Worm (Caenorhabditis elegans): ENCODE data around the gene uev-2.

The uev-2 gene

ce11 chrIII:5614648-5615047 lies 31.7 kb downstream of the uev-2 start, which contains the start of gene basl-1:
Gene basl-1 (plus strand): TSS chrIII:5614948.
- TF ChIP-seq nhr-76 (tag; optimal IDR thresholded peaks at IDR 0.05) (no peak), lsy-2 (tag; optimal IDR thresholded peaks at IDR 0.05) (no peak), nhr-28 (tag; optimal IDR thresholded peaks at IDR 0.05) (no peak)

ce11 chrIII:5615675-5616074 lies 32.8 kb downstream of the uev-2 start:
- TF ChIP-seq R02D3.7 (tag; optimal IDR thresholded peaks at IDR 0.05) = no peak
- TF ChIP-seq spr-3 (GFP tag; optimal IDR thresholded peaks at IDR 0.05) = no peak
- no peak for TF ChIP-seq snpc-1.2 (GFP tag; IDR thresholded peaks at IDR 0.05)
- no peak for TF ChIP-seq zfp-3 (GFP tag; conservative IDR thresholded peaks at IDR 0.05)
- TF ChIP-seq nhr-41 (GFP tag; IDR thresholded peaks at IDR 0.05) = no peak
- no peak for TF ChIP-seq ama-1 (optimal IDR thresholded peaks at IDR 0.05)
- no peak for TF ChIP-seq madf-9 (GFP tag; conservative IDR thresholded peaks at IDR 0.05)
- no peak for TF ChIP-seq Y48G9A.11 (GFP tag; IDR thresholded peaks at IDR 0.05)
- no peak for TF ChIP-seq dmd-9 (GFP tag; IDR thresholded peaks at IDR 0.05)
- TF ChIP-seq fos-1 (tag; optimal IDR thresholded peaks at IDR 0.05) = no peak
- no peak for TF ChIP-seq nhr-77 (tag; optimal IDR thresholded peaks at IDR 0.05)
- no peak for TF ChIP-seq Y5F2A.4 (GFP tag; optimal IDR thresholded peaks at IDR 0.05)
- no peak for TF ChIP-seq nhr-28 (tag; optimal IDR thresholded peaks at IDR 0.05)
- no peak for TF ChIP-seq fkh-10 (GFP tag; optimal IDR thresholded peaks at IDR 0.05)
- no peak for TF ChIP-seq spr-1 (tag; optimal IDR thresholded peaks at IDR 0.05)
- no peak for TF ChIP-seq zip-11 (GFP tag; IDR thresholded peaks at IDR 0.05)
- no peak for TF ChIP-seq ZK337.2 (GFP tag; IDR thresholded peaks at IDR 0.05)
- no peak for TF ChIP-seq egl-43 (GFP tag; IDR thresholded peaks at IDR 0.05)
- no peak for TF ChIP-seq D1046.2 (GFP tag; IDR thresholded peaks at IDR 0.05)
- no peak for TF ChIP-seq zfp-2 (tag; optimal IDR thresholded peaks at IDR 0.05)

ce11 chrIII:5620186-5620585 lies 37.3 kb downstream of the uev-2 start:
- no peak for TF ChIP-seq ZK337.2 (GFP tag; IDR thresholded peaks at IDR 0.05)
- peak; percentile 74 for TF ChIP-seq aha-1 (tag)

ce11 chrIII:5621236-5621635 lies 38.3 kb downstream of the uev-2 start:
- TF ChIP-seq arid-1 (GFP tag; conservative IDR thresholded peaks at IDR 0.05) (no peak; the same call in 1 of the 2 replicates), skn-1 (tag; optimal IDR thresholded peaks at IDR 0.05) (no peak), hmg-1.1 (GFP tag; IDR thresholded peaks at IDR 0.05) (peak; percentile 80), zip-2 (tag; optimal IDR thresholded peaks at IDR 0.05) (peak; percentile 9), lin-29 (GFP tag; IDR thresholded peaks at IDR 0.05) (no peak), dve-1 (tag; optimal IDR thresholded peaks at IDR 0.05; ENCODE audit: insufficient read depth) (peak; percentile 47), zfp-3 (GFP tag; conservative IDR thresholded peaks at IDR 0.05) (no peak), pha-4 (GFP tag; IDR thresholded peaks at IDR 0.05) (no peak), pha-4 (tag; optimal IDR thresholded peaks at IDR 0.05) (no peak), attf-4 (tag; optimal IDR thresholded peaks at IDR 0.05) (no peak), ZK546.5 (tag; optimal IDR thresholded peaks at IDR 0.05) (no peak), nhr-25 (tag; optimal IDR thresholded peaks at IDR 0.05; ENCODE audit: borderline replicate concordance, insufficient read depth) (no peak), unc-39 (tag; optimal IDR thresholded peaks at IDR 0.05) (no peak), T20F7.1 (GFP tag; optimal IDR thresholded peaks at IDR 0.05) (no peak), Y5F2A.4 (GFP tag; optimal IDR thresholded peaks at IDR 0.05) (no peak), F49E8.2 (tag; optimal IDR thresholded peaks at IDR 0.05; ENCODE audit: borderline replicate concordance) (no peak), nhr-237 (tag; optimal IDR thresholded peaks at IDR 0.05) (no peak), hlh-11 (tag; optimal IDR thresholded peaks at IDR 0.05) (peak; percentile 90), lir-3 (tag; optimal IDR thresholded peaks at IDR 0.05) (no peak), Y75B8A.6 (GFP tag; IDR thresholded peaks at IDR 0.05) (no peak), dmd-9 (GFP tag; IDR thresholded peaks at IDR 0.05) (no peak), ama-1 (optimal IDR thresholded peaks at IDR 0.05) (peak; percentile 35), sdz-12 (GFP tag; optimal IDR thresholded peaks at IDR 0.05) (no peak), egl-43 (GFP tag; IDR thresholded peaks at IDR 0.05) (0 out of 2 replicates have a peak, but pooled peaks have one; percentile 69), tag-97 (GFP tag; IDR thresholded peaks at IDR 0.05) (no peak), daf-19 (GFP tag; conservative IDR thresholded peaks at IDR 0.05) (no peak), ceh-44 (GFP tag; IDR thresholded peaks at IDR 0.05) (no peak), lsy-2 (tag; optimal IDR thresholded peaks at IDR 0.05) (peak; percentile 52 to 76), lin-15B (tag; optimal IDR thresholded peaks at IDR 0.05) (no peak), jun-1 (tag; optimal IDR thresholded peaks at IDR 0.05) (no peak), D1046.2 (GFP tag; IDR thresholded peaks at IDR 0.05) (no peak)
